Worm (Caenorhabditis elegans) whole organism, late embryonic: ENCODE data around the gene ZK1248.5.

Experiments used
- C08G9.2 ChIP-seq: sonication (generic microtip); optimal IDR thresholded peaks from 2 replicates; lab custom pipeline; 2016; ENCODE audit warnings: mild to moderate bottlenecking, missing genetic modification characterization, moderate library complexity, missing compliant biosample characterization
- C38D4.7 ChIP-seq: fragments of 200-800 bp; sonication (Bioruptor generic); optimal IDR thresholded peaks from 2 replicates; lab custom pipeline; 2018; ENCODE audit warnings: mild to moderate bottlenecking, missing genetic modification characterization, moderate library complexity, missing compliant biosample characterization
- F13H6.1 ChIP-seq: sonication (generic microtip); optimal IDR thresholded peaks from 2 replicates; lab custom pipeline; 2016; ENCODE audit warnings: missing genetic modification characterization, missing compliant biosample characterization
- K02D7.2 ChIP-seq: sonication (generic microtip); optimal IDR thresholded peaks from 2 replicates; lab custom pipeline; 2017; ENCODE audit warnings: mild to moderate bottlenecking, missing genetic modification characterization, missing compliant biosample characterization
- K09A11.1 ChIP-seq: sonication (generic microtip); optimal IDR thresholded peaks from 2 replicates; lab custom pipeline; 2017; ENCODE audit warnings: antibody characterized with exemption, mild to moderate bottlenecking, missing genetic modification characterization, missing compliant biosample characterization; ENCODE audit not compliant: insufficient read depth
- Y22D7AL.16 ChIP-seq: sonication (generic microtip); optimal IDR thresholded peaks from 2 replicates; lab custom pipeline; 2016; ENCODE audit warnings: missing genetic modification characterization, missing compliant biosample characterization
- ceh-14 ChIP-seq: sonication (generic microtip); optimal IDR thresholded peaks from 2 replicates; lab custom pipeline; 2016; ENCODE audit warnings: missing genotype, missing genetic modification characterization, missing compliant biosample characterization
- ceh-19 ChIP-seq: fragments of 200-800 bp; sonication (Bioruptor generic); optimal IDR thresholded peaks from 2 replicates; lab custom pipeline; 2018; ENCODE audit warnings: mild to moderate bottlenecking, missing genetic modification characterization, missing compliant biosample characterization
- ceh-2 ChIP-seq: sonication (generic microtip); optimal IDR thresholded peaks from 2 replicates; lab custom pipeline; 2016; ENCODE audit warnings: missing genotype, missing genetic modification characterization, missing compliant biosample characterization
- ceh-22 ChIP-seq: sonication (generic microtip); optimal IDR thresholded peaks from 2 replicates; lab custom pipeline; 2017; ENCODE audit warnings: missing biosample characterization, missing genetic modification characterization
- ceh-24 ChIP-seq: sonication (generic microtip); optimal IDR thresholded peaks from 2 replicates; lab custom pipeline; 2016; ENCODE audit warnings: mild to moderate bottlenecking, missing genetic modification characterization, missing compliant biosample characterization
- ceh-30 ChIP-seq: fragments of 150-350 bp; optimal IDR thresholded peaks from 2 replicates; lab custom pipeline; 2014; ENCODE audit warnings: missing biosample characterization, missing genetic modification characterization
- ceh-31 ChIP-seq: sonication (generic microtip); optimal IDR thresholded peaks from 2 replicates; lab custom pipeline; 2016; ENCODE audit warnings: missing genetic modification characterization, missing compliant biosample characterization
- ceh-34 ChIP-seq: sonication (generic microtip); optimal IDR thresholded peaks from 2 replicates; lab custom pipeline; 2016; ENCODE audit warnings: mild to moderate bottlenecking, missing genetic modification characterization, missing compliant biosample characterization
- ceh-6 ChIP-seq: fragments of 200-800 bp; sonication (Bioruptor generic); optimal IDR thresholded peaks from 2 replicates; lab custom pipeline; 2018; ENCODE audit warnings: mild to moderate bottlenecking, missing genetic modification characterization, missing compliant biosample characterization
- ceh-9 ChIP-seq: sonication (generic microtip); optimal IDR thresholded peaks from 2 replicates; lab custom pipeline; 2016; ENCODE audit warnings: mild to moderate bottlenecking, missing genetic modification characterization, inconsistent platforms, missing compliant biosample characterization
- dmd-4 ChIP-seq: sonication (generic microtip); optimal IDR thresholded peaks from 2 replicates; lab custom pipeline; 2016; ENCODE audit warnings: borderline replicate concordance, missing genetic modification characterization, missing compliant biosample characterization
- elt-4 ChIP-seq: sonication (generic microtip); optimal IDR thresholded peaks from 2 replicates; lab custom pipeline; 2016; ENCODE audit warnings: missing genetic modification characterization, missing compliant biosample characterization
- eyg-1 ChIP-seq: sonication (generic microtip); optimal IDR thresholded peaks from 2 replicates; lab custom pipeline; 2016; ENCODE audit warnings: missing genotype, missing genetic modification characterization, missing compliant biosample characterization
- fkh-6 ChIP-seq: sonication (generic microtip); optimal IDR thresholded peaks from 2 replicates; lab custom pipeline; 2016; ENCODE audit warnings: missing genetic modification characterization, missing compliant biosample characterization
- hlh-15 ChIP-seq: sonication (generic microtip); optimal IDR thresholded peaks from 2 replicates; lab custom pipeline; 2016; ENCODE audit warnings: missing genetic modification characterization, missing compliant biosample characterization
- hlh-6 ChIP-seq: sonication (generic microtip); optimal IDR thresholded peaks from 2 replicates; lab custom pipeline; 2016; ENCODE audit warnings: missing genotype, missing genetic modification characterization, missing compliant biosample characterization
- hlh-8 ChIP-seq: sonication (generic microtip); optimal IDR thresholded peaks from 2 replicates; lab custom pipeline; 2016; ENCODE audit warnings: missing genotype, missing genetic modification characterization, missing compliant biosample characterization
- madf-2 ChIP-seq: sonication (generic microtip); optimal IDR thresholded peaks from 2 replicates; lab custom pipeline; 2017; ENCODE audit warnings: missing genetic modification characterization, missing compliant biosample characterization
- mec-3 ChIP-seq: sonication (generic microtip); optimal IDR thresholded peaks from 2 replicates; lab custom pipeline; 2016; ENCODE audit warnings: borderline replicate concordance, missing genetic modification characterization, missing compliant biosample characterization
- nfya-1 ChIP-seq: sonication (generic microtip); optimal IDR thresholded peaks from 2 replicates; lab custom pipeline; 2017; ENCODE audit warnings: missing genetic modification characterization, mild to moderate bottlenecking, missing compliant biosample characterization, antibody characterized with exemption, moderate library complexity
- nhr-11 ChIP-seq: fragments of 150-350 bp; optimal IDR thresholded peaks from 2 replicates; lab custom pipeline; 2014; ENCODE audit warnings: missing biosample characterization, missing genetic modification characterization
- pag-3 ChIP-seq: sonication (generic microtip); optimal IDR thresholded peaks from 2 replicates; lab custom pipeline; 2016; ENCODE audit warnings: missing compliant biosample characterization, missing genetic modification characterization, borderline replicate concordance
- pat-9 ChIP-seq: fragments of 200-800 bp; sonication (Bioruptor generic); optimal IDR thresholded peaks from 2 replicates; lab custom pipeline; 2018; ENCODE audit warnings: mild to moderate bottlenecking, missing genetic modification characterization, moderate library complexity, missing compliant biosample characterization
- pha-2 ChIP-seq: sonication (generic microtip); optimal IDR thresholded peaks from 2 replicates; lab custom pipeline; 2017; ENCODE audit warnings: mild to moderate bottlenecking, missing genetic modification characterization, missing compliant biosample characterization
- pha-4 ChIP-seq: fragments of 150-350 bp; optimal IDR thresholded peaks from 2 replicates; lab custom pipeline; 2018; ENCODE audit warnings: missing biosample characterization, missing genetic modification reagents, missing genetic modification characterization
- pros-1 ChIP-seq: fragments of 150-350 bp; optimal IDR thresholded peaks from 2 replicates; lab custom pipeline; 2014; ENCODE audit warnings: missing biosample characterization, missing genetic modification reagents, missing genetic modification characterization
- ref-2 ChIP-seq: sonication (generic microtip); optimal IDR thresholded peaks from 2 replicates; lab custom pipeline; 2016; ENCODE audit warnings: missing genetic modification characterization, missing compliant biosample characterization
- sox-2 ChIP-seq: fragments of 200-800 bp; sonication (Bioruptor generic); IDR thresholded peaks from 2 replicates; pipeline ENCODE4 v1.3.6; 2022; ENCODE audit warnings: missing genetic modification reagents, missing genetic modification characterization, missing compliant biosample characterization
- syd-9 ChIP-seq: sonication (generic microtip); optimal IDR thresholded peaks from 2 replicates; lab custom pipeline; 2016; ENCODE audit warnings: mild to moderate bottlenecking, missing genetic modification characterization, moderate library complexity, missing compliant biosample characterization
- unc-3 ChIP-seq, 2 experiments: fragments of 200-800 bp in 1 of 2; sonication (Bioruptor generic) in 1 of 2; sonication (generic microtip) in 1 of 2; conservative IDR thresholded peaks in 1 of 2; optimal IDR thresholded peaks in 1 of 2; 2 replicates each; pipeline versions ENCODE4 v1.3.6 to Lab custom; 2016 to 2022; ENCODE audit warnings: missing compliant biosample characterization in 2 of 2, missing genetic modification characterization in 2 of 2, missing genetic modification reagents in 1 of 2
- unc-42 ChIP-seq: sonication (generic microtip); optimal IDR thresholded peaks from 2 replicates; lab custom pipeline; 2016; ENCODE audit warnings: missing genotype, missing genetic modification characterization, missing compliant biosample characterization
- unc-55 ChIP-seq: sonication (generic microtip); optimal IDR thresholded peaks from 2 replicates; lab custom pipeline; 2017; ENCODE audit warnings: missing biosample characterization, missing genetic modification reagents, missing genetic modification characterization
- zip-5 ChIP-seq: sonication (generic microtip); optimal IDR thresholded peaks from 2 replicates; lab custom pipeline; 2016; ENCODE audit warnings: missing genetic modification characterization, missing compliant biosample characterization

The ZK1248.5 gene

ce11 chrII:5788815-5789214 is 21.5 kb upstream of the ZK1248.5 start, which contains the start of gene K05F1.13:
Gene K05F1.13, plus strand, starts transcription at chrII:5789115.
- TF ChIP-seq Y22D7AL.16 (no peak), ceh-30 (tag; lab: Kevin White, UChicago) (no peak), ceh-22 (tag; lab: Kevin White, UChicago) (no peak), ceh-14 (no peak), mec-3 (tag; lab: Kevin White, UChicago) (no peak), pat-9 (no peak), K09A11.1 (no peak), unc-42 (tag; lab: Kevin White, UChicago) (no peak), ceh-19 (no peak), sox-2 (GFP tag; lab: Robert Waterston, UW) (no peak), K02D7.2 (tag; lab: Kevin White, UChicago) (no peak), C38D4.7 (GFP tag; lab: Kevin White, UChicago) (no peak), nhr-11 (tag; lab: Kevin White, UChicago) (no peak), hlh-6 (tag; lab: Kevin White, UChicago) (no peak), pha-4 (tag; lab: Kevin White, UChicago) (no peak), ref-2 (tag; lab: Kevin White, UChicago) (no peak), eyg-1 (no peak), F13H6.1 (tag; lab: Kevin White, UChicago) (no peak), hlh-8 (tag; lab: Kevin White, UChicago) (no peak)

ce11 chrII:5790313-5790773 is 20.0 kb upstream of the ZK1248.5 start, which contains the start of gene lect-2:
Gene lect-2, plus strand, starts transcription at chrII:5790723.
- TF ChIP-seq unc-55 (GFP tag; lab: Kevin White, UChicago) (peak; percentile 35), elt-4 (no peak)

DNA sequence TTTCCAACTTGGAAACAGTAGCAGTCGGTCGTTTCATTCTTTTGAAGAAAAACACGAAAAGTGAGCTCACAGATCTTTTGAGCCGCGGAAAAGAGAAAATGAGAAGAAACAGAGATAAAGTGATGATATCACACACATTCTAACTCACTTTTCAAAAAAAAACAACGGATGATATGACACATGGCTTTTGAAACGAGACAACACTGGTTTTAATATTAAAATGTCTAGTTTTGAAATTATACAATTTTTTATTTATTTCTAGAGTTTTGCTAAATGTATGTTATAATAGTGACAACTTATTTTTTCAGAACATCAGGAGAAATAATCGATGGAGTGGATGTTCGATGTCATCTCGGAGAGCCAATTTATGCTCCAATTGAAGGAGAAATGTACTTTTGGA is 17.8 kb upstream of the ZK1248.5 start, which contains the start of gene K05F1.14:
K05F1.14 (minus strand) TSS at position 101 of the 400 bp plus-strand sequence.
- TF ChIP-seq syd-9 (tag; lab: Kevin White, UChicago) (no peak), ceh-24 (no peak), zip-5 (tag; lab: Kevin White, UChicago) (no peak), hlh-8 (tag; lab: Kevin White, UChicago) (no peak), unc-55 (GFP tag; lab: Kevin White, UChicago) (no peak), ceh-2 (no peak), nhr-11 (tag; lab: Kevin White, UChicago) (no peak), pag-3 (tag; lab: Kevin White, UChicago) (no peak), pros-1 (no peak), hlh-15 (no peak), pha-2 (tag; lab: Kevin White, UChicago) (no peak), C08G9.2 (tag; lab: Kevin White, UChicago) (no peak), ref-2 (tag; lab: Kevin White, UChicago) (no peak), ceh-6 (GFP tag; lab: Kevin White, UChicago) (no peak), ceh-34 (no peak), C38D4.7 (GFP tag; lab: Kevin White, UChicago) (no peak), madf-2 (tag; lab: Kevin White, UChicago) (no peak), ceh-19 (no peak)

DNA sequence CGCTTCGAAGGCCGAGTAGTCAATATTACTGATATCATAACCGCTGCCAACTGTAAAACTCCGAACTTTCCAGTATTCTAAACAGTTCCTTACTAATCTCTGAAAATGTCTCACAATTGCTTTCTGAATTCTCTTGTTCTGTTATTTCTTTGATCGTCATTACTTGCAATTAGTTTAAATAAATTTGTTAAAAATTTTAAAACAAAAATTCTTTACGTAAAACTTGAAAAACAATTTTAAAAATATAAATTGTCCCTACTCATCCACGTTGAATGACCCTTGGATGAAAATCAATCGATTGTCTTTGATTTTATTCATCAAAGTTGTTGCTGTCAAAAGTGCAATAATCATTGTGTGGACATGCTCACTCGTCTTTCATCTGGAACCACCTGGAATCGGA is 16.1 kb upstream of the ZK1248.5 start, which contains the start of gene acdh-8:
acdh-8 (plus strand) TSS at position 301 of the 400 bp plus-strand sequence.
- TF ChIP-seq ceh-6 (GFP tag; lab: Kevin White, UChicago) (no peak), ceh-31 (tag; lab: Kevin White, UChicago) (no peak), unc-55 (GFP tag; lab: Kevin White, UChicago) (no peak), unc-3 (GFP tag; conservative IDR thresholded peaks at IDR 0.05; lab: Robert Waterston, UW) (no peak), unc-3 (tag; optimal IDR thresholded peaks at IDR 0.05; lab: Kevin White, UChicago) (no peak), K02D7.2 (tag; lab: Kevin White, UChicago) (no peak), nfya-1 (tag; lab: Kevin White, UChicago) (no peak), dmd-4 (no peak), C08G9.2 (tag; lab: Kevin White, UChicago) (no peak), ceh-24 (no peak), pha-4 (tag; lab: Kevin White, UChicago) (no peak), ceh-2 (no peak), ceh-9 (tag; lab: Kevin White, UChicago) (no peak), pha-2 (tag; lab: Kevin White, UChicago) (no peak), hlh-15 (no peak), mec-3 (tag; lab: Kevin White, UChicago) (no peak), fkh-6 (tag; lab: Kevin White, UChicago) (no peak), syd-9 (tag; lab: Kevin White, UChicago) (no peak)
